Fruit fly (Drosophila melanogaster) whole organism, embryonic: ENCODE measurements around the gene Men.

Experiments
- Abd-B ChIP-seq: fragments of 200-800 bp; sonication (Bioruptor generic); optimal IDR thresholded peaks from 2 replicates; lab custom pipeline; 2018; ENCODE audit warnings: missing biosample characterization, mild to moderate bottlenecking, missing genetic modification characterization, moderate library complexity
- Atf3 ChIP-seq: fragments of 200-800 bp; sonication (Bioruptor generic); optimal IDR thresholded peaks from 3 replicates; lab custom pipeline; 2016; ENCODE audit warnings: missing biosample characterization, missing genetic modification characterization
- Bgb ChIP-seq: fragments of 200-800 bp; sonication (Bioruptor generic); IDR thresholded peaks from 2 replicates; pipeline ENCODE4 v1.3.6; 2022; ENCODE audit warnings: missing biosample characterization, missing genetic modification characterization; ENCODE audit not compliant: partially characterized antibody
- CG10147 ChIP-seq: fragments of 200-800 bp; sonication (Bioruptor generic); optimal IDR thresholded peaks from 2 replicates; lab custom pipeline; 2019; ENCODE audit warnings: missing biosample characterization, mild to moderate bottlenecking, missing genetic modification characterization, moderate library complexity
- CG11093 ChIP-seq: fragments of 200-800 bp; sonication (Bioruptor generic); IDR thresholded peaks from 3 replicates; pipeline ENCODE4 v1.3.6; 2022; ENCODE audit warnings: missing biosample characterization, missing genetic modification characterization
- CG11695 ChIP-seq: fragments of 200-800 bp; sonication (Bioruptor generic); IDR thresholded peaks from 3 replicates; pipeline ENCODE4 v1.3.6; 2022; ENCODE audit warnings: missing biosample characterization, missing genetic modification characterization
- CG12942 ChIP-seq: fragments of 200-800 bp; sonication (Bioruptor generic); optimal IDR thresholded peaks from 3 replicates; lab custom pipeline; 2016; ENCODE audit warnings: missing biosample characterization, missing genetic modification characterization
- CG15269 ChIP-seq: fragments of 200-800 bp; sonication (Bioruptor generic); optimal IDR thresholded peaks from 2 replicates; lab custom pipeline; 2018; ENCODE audit warnings: missing biosample characterization, mild to moderate bottlenecking, missing genetic modification characterization, moderate library complexity
- CG1529 ChIP-seq: fragments of 200-800 bp; sonication (Bioruptor generic); optimal IDR thresholded peaks from 3 replicates; lab custom pipeline; 2018; ENCODE audit warnings: missing biosample characterization, missing genetic modification characterization
- CG15514 ChIP-seq: fragments of 200-800 bp; sonication (Bioruptor generic); optimal IDR thresholded peaks from 3 replicates; lab custom pipeline; 2017; ENCODE audit warnings: missing biosample characterization, missing genetic modification characterization, mild to moderate bottlenecking, moderate library complexity, missing genetic modification reagents
- CG15601 ChIP-seq: fragments of 200-800 bp; sonication (Bioruptor generic); optimal IDR thresholded peaks from 3 replicates; lab custom pipeline; 2019; ENCODE audit warnings: missing biosample characterization, mild to moderate bottlenecking, missing genetic modification characterization, moderate library complexity
- CG15696 ChIP-seq: fragments of 200-800 bp; sonication (Bioruptor generic); optimal IDR thresholded peaks from 2 replicates; lab custom pipeline; 2019; ENCODE audit warnings: missing biosample characterization, mild to moderate bottlenecking, missing genetic modification characterization, moderate library complexity
- CG16813 ChIP-seq: fragments of 200-800 bp; sonication (Bioruptor generic); IDR thresholded peaks from 3 replicates; pipeline ENCODE4 v1.3.6; 2022; ENCODE audit warnings: missing biosample characterization, missing genetic modification characterization; ENCODE audit not compliant: partially characterized antibody
- CG17186 ChIP-seq: fragments of 200-800 bp; sonication (Bioruptor generic); optimal IDR thresholded peaks from 3 replicates; lab custom pipeline; 2017; ENCODE audit warnings: missing biosample characterization, missing genetic modification reagents, missing genetic modification characterization
- CG18599 ChIP-seq: fragments of 200-800 bp; sonication (Bioruptor generic); optimal IDR thresholded peaks from 3 replicates; lab custom pipeline; 2017; ENCODE audit warnings: missing biosample characterization, missing genetic modification characterization, mild to moderate bottlenecking, moderate library complexity, missing genetic modification reagents
- CG18619 ChIP-seq: fragments of 200-800 bp; sonication (Bioruptor generic); optimal IDR thresholded peaks from 3 replicates; lab custom pipeline; 2017; ENCODE audit warnings: missing biosample characterization, mild to moderate bottlenecking, missing genetic modification characterization
- CG2202 ChIP-seq: fragments of 200-800 bp; sonication (Bioruptor generic); optimal IDR thresholded peaks from 2 replicates; lab custom pipeline; 2018; ENCODE audit warnings: missing biosample characterization, mild to moderate bottlenecking, missing genetic modification characterization
- CG3163 ChIP-seq: fragments of 200-800 bp; sonication (Bioruptor generic); optimal IDR thresholded peaks from 3 replicates; lab custom pipeline; 2016; ENCODE audit warnings: missing biosample characterization, missing genetic modification characterization
- CG3847 ChIP-seq: fragments of 200-800 bp; sonication (Bioruptor generic); IDR thresholded peaks from 2 replicates; pipeline ENCODE4 v1.3.6; 2022; ENCODE audit warnings: missing biosample characterization, missing genetic modification characterization
- CG42726 ChIP-seq: fragments of 200-800 bp; sonication (Bioruptor generic); IDR thresholded peaks from 2 replicates; pipeline ENCODE4 v1.3.6; 2022; ENCODE audit warnings: missing biosample characterization, missing genetic modification characterization; ENCODE audit not compliant: partially characterized antibody
- CG6765 ChIP-seq: fragments of 200-800 bp; sonication (Bioruptor generic); optimal IDR thresholded peaks from 3 replicates; lab custom pipeline; 2017; ENCODE audit warnings: missing biosample characterization, mild to moderate bottlenecking, missing genetic modification characterization
- CG7357 ChIP-seq: fragments of 200-800 bp; sonication (Bioruptor generic); IDR thresholded peaks from 3 replicates; pipeline ENCODE4 v1.3.6; 2022; ENCODE audit warnings: missing biosample characterization, missing genetic modification characterization
- CG7786 ChIP-seq: fragments of 200-800 bp; sonication (Bioruptor generic); optimal IDR thresholded peaks from 2 replicates; lab custom pipeline; 2016; ENCODE audit warnings: missing biosample characterization, missing genetic modification characterization
- CG7987 ChIP-seq: fragments of 200-800 bp; sonication (Bioruptor generic); optimal IDR thresholded peaks from 2 replicates; lab custom pipeline; 2018; ENCODE audit warnings: missing biosample characterization, mild to moderate bottlenecking, missing genetic modification characterization, moderate library complexity
- CG9609 ChIP-seq: fragments of 200-800 bp; sonication (Bioruptor generic); optimal IDR thresholded peaks from 3 replicates; lab custom pipeline; 2016; ENCODE audit warnings: missing biosample characterization, missing genetic modification characterization
- Dek ChIP-seq: fragments of 200-800 bp; sonication (Bioruptor generic); optimal IDR thresholded peaks from 3 replicates; lab custom pipeline; 2019; ENCODE audit warnings: missing biosample characterization, mild to moderate bottlenecking, missing genetic modification characterization, moderate library complexity
- Dip3 ChIP-seq: fragments of 200-800 bp; sonication (Bioruptor generic); optimal IDR thresholded peaks from 3 replicates; lab custom pipeline; 2016; ENCODE audit warnings: missing biosample characterization, missing genetic modification characterization
- E2f1 ChIP-seq: fragments of 200-800 bp; sonication (Bioruptor generic); IDR thresholded peaks from 2 replicates; pipeline ENCODE4 v1.3.6; 2022; ENCODE audit warnings: missing biosample characterization, missing genetic modification characterization
- Hr3 ChIP-seq: fragments of 200-800 bp; sonication (Bioruptor generic); optimal IDR thresholded peaks from 3 replicates; lab custom pipeline; 2016; ENCODE audit warnings: missing biosample characterization, missing genetic modification characterization
- Lpt ChIP-seq: fragments of >200 bp; optimal IDR thresholded peaks from 2 replicates; lab custom pipeline; 2018; ENCODE audit warnings: missing biosample characterization, missing genetic modification characterization
- Ravus ChIP-seq: fragments of 200-800 bp; sonication (Bioruptor generic); IDR thresholded peaks from 2 replicates; pipeline ENCODE4 v1.3.6; 2022; ENCODE audit warnings: missing biosample characterization, missing genetic modification characterization
- Sox102F ChIP-seq: fragments of 200-800 bp; sonication (Bioruptor generic); optimal IDR thresholded peaks from 2 replicates; lab custom pipeline; 2018; ENCODE audit warnings: missing biosample characterization, mild to moderate bottlenecking, missing genetic modification characterization, moderate library complexity
- al ChIP-seq: fragments of 200-800 bp; sonication (Bioruptor generic); IDR thresholded peaks from 2 replicates; pipeline ENCODE4 v1.3.6; 2022; ENCODE audit warnings: missing biosample characterization, missing genetic modification characterization
- aop ChIP-seq: fragments of 200-800 bp; sonication (Bioruptor generic); IDR thresholded peaks from 2 replicates; pipeline ENCODE4 v1.3.6; 2022; ENCODE audit warnings: missing biosample characterization, missing genetic modification characterization
- ara ChIP-seq: fragments of 200-800 bp; sonication (Bioruptor generic); IDR thresholded peaks from 2 replicates; pipeline ENCODE4 v1.3.6; 2022; ENCODE audit warnings: missing biosample characterization, missing genetic modification characterization
- bsh ChIP-seq, 2 experiments: fragments of 200-800 bp; sonication (Bioruptor generic); optimal IDR thresholded peaks; 2 replicates each; lab custom pipeline; 2017 to 2018; ENCODE audit warnings: mild to moderate bottlenecking in 2 of 2, missing biosample characterization in 2 of 2, missing genetic modification characterization in 2 of 2, moderate library complexity in 1 of 2
- eve ChIP-seq, 2 experiments: fragments of >200 bp; optimal IDR thresholded peaks; 2 replicates each; lab custom pipeline; 2017; ENCODE audit warnings: missing biosample characterization in 2 of 2, missing genetic modification characterization in 2 of 2
- ewg ChIP-seq: fragments of 200-800 bp; sonication (Bioruptor generic); optimal IDR thresholded peaks from 3 replicates; lab custom pipeline; 2017; ENCODE audit warnings: mild to moderate bottlenecking, missing biosample characterization, missing genetic modification reagents, missing genetic modification characterization
- fd102C ChIP-seq: fragments of 200-800 bp; sonication (Bioruptor generic); optimal IDR thresholded peaks from 2 replicates; lab custom pipeline; 2018; ENCODE audit warnings: missing biosample characterization, mild to moderate bottlenecking, missing genetic modification characterization, moderate library complexity
- ftz-f1 ChIP-seq: fragments of 200-800 bp; sonication (Bioruptor generic); optimal IDR thresholded peaks from 2 replicates; lab custom pipeline; 2016; ENCODE audit warnings: missing biosample characterization, missing genetic modification characterization
- gce ChIP-seq: fragments of 200-800 bp; sonication (Bioruptor generic); IDR thresholded peaks from 3 replicates; pipeline ENCODE4 v1.3.6; 2022; ENCODE audit warnings: missing biosample characterization, missing genetic modification characterization
- hb ChIP-seq: fragments of 200-800 bp; sonication (Bioruptor generic); IDR thresholded peaks from 3 replicates; pipeline ENCODE4 v1.3.6; 2022; ENCODE audit warnings: missing biosample characterization, missing genetic modification characterization; ENCODE audit not compliant: partially characterized antibody
- her ChIP-seq: fragments of 200-800 bp; sonication (Bioruptor generic); optimal IDR thresholded peaks from 2 replicates; lab custom pipeline; 2016; ENCODE audit warnings: missing biosample characterization, missing genetic modification characterization
- ind ChIP-seq: fragments of 200-800 bp; sonication (Bioruptor generic); optimal IDR thresholded peaks from 3 replicates; lab custom pipeline; 2016; ENCODE audit warnings: missing biosample characterization, missing genetic modification characterization
- jing ChIP-seq: fragments of 200-800 bp; sonication (Bioruptor generic); optimal IDR thresholded peaks from 2 replicates; lab custom pipeline; 2018; ENCODE audit warnings: missing biosample characterization, mild to moderate bottlenecking, missing genetic modification characterization
- lov ChIP-seq, 2 experiments: fragments of 200-800 bp in 1 of 2; fragments of >200 bp in 1 of 2; sonication (Bioruptor generic) in 1 of 2; IDR thresholded peaks in 1 of 2; optimal IDR thresholded peaks in 1 of 2; 2 replicates in 1 of 2; 3 replicates in 1 of 2; pipeline versions ENCODE4 v1.3.6 to Lab custom; 2017 to 2022; ENCODE audit warnings: missing biosample characterization in 1 of 2, missing genetic modification characterization in 1 of 2
- peb ChIP-seq: fragments of 200-800 bp; sonication (Bioruptor generic); IDR thresholded peaks from 2 replicates; pipeline ENCODE4 v1.3.6; 2022; ENCODE audit warnings: missing biosample characterization, missing genetic modification characterization
- pzg ChIP-seq: fragments of 200-800 bp; sonication (Bioruptor generic); optimal IDR thresholded peaks from 3 replicates; lab custom pipeline; 2018; ENCODE audit warnings: missing biosample characterization, mild to moderate bottlenecking, missing genetic modification characterization, moderate library complexity
- slou ChIP-seq: fragments of 200-800 bp; sonication (Bioruptor generic); optimal IDR thresholded peaks from 3 replicates; lab custom pipeline; 2016; ENCODE audit warnings: missing biosample characterization, missing genetic modification characterization
- ssp ChIP-seq: fragments of 200-800 bp; sonication (Bioruptor generic); IDR thresholded peaks from 2 replicates; pipeline ENCODE4 v1.3.6; 2022; ENCODE audit warnings: missing biosample characterization, missing genetic modification characterization

The Men gene

DNA sequence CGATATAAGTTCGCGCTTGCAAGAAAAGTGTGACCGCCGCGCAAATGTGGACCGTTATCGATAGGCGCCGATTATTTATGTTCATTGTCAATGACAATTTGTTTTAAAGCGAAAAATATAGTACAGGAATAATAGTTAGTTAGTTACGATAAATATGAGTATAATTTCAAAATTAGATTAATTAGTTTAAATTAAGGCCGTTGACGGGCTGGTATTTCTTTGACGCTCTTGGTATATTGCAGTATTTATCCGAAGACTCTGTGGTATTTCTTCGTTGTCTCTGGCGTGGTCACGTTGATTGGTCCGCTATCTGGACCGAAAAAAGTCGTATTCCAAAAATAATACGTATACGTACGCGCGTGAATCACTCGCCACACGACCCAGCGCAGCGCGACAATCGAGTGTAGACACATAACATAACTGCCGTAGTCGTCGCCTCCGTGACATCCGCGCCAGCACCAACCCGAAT, 24.6 kb downstream of the Men start (continued):
- TF ChIP-seq ssp (GFP tag; lab: Robert Waterston, UW) (no peak), Abd-B (no peak), CG9609 (GFP tag; lab: Kevin White, UChicago) (no peak), CG7357 (GFP tag; lab: Robert Waterston, UW) (no peak), jing (GFP tag; lab: Kevin White, UChicago) (no peak), Sox102F (GFP tag; lab: Kevin White, UChicago) (no peak), CG10147 (GFP tag; lab: Kevin White, UChicago) (peak; percentile 21), E2f1 (GFP tag; lab: Robert Waterston, UW) (no peak), CG17186 (GFP tag; lab: Kevin White, UChicago) (peak; percentile 50), fd102C (GFP tag; lab: Kevin White, UChicago) (no peak), Lpt (GFP tag; lab: Kevin White, UChicago) (no peak), ftz-f1 (GFP tag; lab: Kevin White, UChicago) (no peak), Bgb (GFP tag; lab: Robert Waterston, UW) (peak; percentile 37; the same call in 1 of the 2 replicates), CG6765 (GFP tag; lab: Kevin White, UChicago) (no peak), al (GFP tag; lab: Robert Waterston, UW) (no peak), CG1529 (GFP tag; lab: Kevin White, UChicago) (no peak), CG15696 (tag; lab: Kevin White, UChicago) (no peak), CG2202 (tag; lab: Kevin White, UChicago) (no peak), ind (GFP tag; lab: Kevin White, UChicago) (no peak), ewg (GFP tag; lab: Kevin White, UChicago) (no peak), CG7987 (no peak), slou (no peak), her (GFP tag; lab: Kevin White, UChicago) (no peak), peb (no peak), CG12942 (GFP tag; lab: Kevin White, UChicago) (no peak), eve (GFP tag; optimal IDR thresholded peaks at IDR 0.05; lab: Kevin White, UChicago) (no peak), CG42726 (GFP tag; lab: Robert Waterston, UW) (no peak; the same call in 1 of the 2 replicates), CG11695 (GFP tag; lab: Robert Waterston, UW) (no peak), CG3847 (GFP tag; lab: Robert Waterston, UW) (no peak; the same call in 1 of the 2 replicates), ara (no peak), Dek (tag; lab: Kevin White, UChicago) (no peak), Dip3 (GFP tag; lab: Kevin White, UChicago) (no peak), hb (GFP tag; lab: Robert Waterston, UW) (no peak), CG7786 (GFP tag; lab: Kevin White, UChicago) (no peak), bsh (GFP tag; optimal IDR thresholded peaks at IDR 0.05; lab: Kevin White, UChicago) (no peak), CG11093 (GFP tag; lab: Robert Waterston, UW) (no peak), CG15514 (GFP tag; lab: Kevin White, UChicago) (peak; percentile 37), CG18619 (no peak), gce (no peak), lov (optimal IDR thresholded peaks at IDR 0.05; lab: Kevin White, UChicago) (no peak), lov (GFP tag; IDR thresholded peaks at IDR 0.05; lab: Robert Waterston, UW) (no peak), Hr3 (GFP tag; lab: Kevin White, UChicago) (no peak), Ravus (no peak), CG16813 (GFP tag; lab: Robert Waterston, UW) (peak; percentile 68), pzg (GFP tag; lab: Kevin White, UChicago) (peak; percentile 87), aop (GFP tag; lab: Robert Waterston, UW) (no peak), Atf3 (no peak), CG3163 (GFP tag; lab: Kevin White, UChicago) (no peak), CG18599 (GFP tag; lab: Kevin White, UChicago) (no peak), CG15601 (peak; percentile 40), CG15269 (tag; lab: Kevin White, UChicago) (no peak)
